Worm (Caenorhabditis elegans) whole organism, L1 larva: ENCODE data around the gene exos-4.2.

ENCODE experiments used
- ama-1 ChIP-seq: fragments of 150-350 bp; optimal IDR thresholded peaks from 2 replicates; lab custom pipeline; 2014
- fkh-10 ChIP-seq: sonication (generic microtip); optimal IDR thresholded peaks from 2 replicates; lab custom pipeline; 2017; ENCODE audit warnings: missing biosample characterization, missing genetic modification reagents, missing genetic modification characterization
- fos-1 ChIP-seq: fragments of 150-350 bp; optimal IDR thresholded peaks from 2 replicates; lab custom pipeline; 2014; ENCODE audit warnings: missing biosample characterization, missing genetic modification characterization
- jun-1 ChIP-seq: fragments of 150-350 bp; optimal IDR thresholded peaks from 2 replicates; lab custom pipeline; 2014; ENCODE audit warnings: missing biosample characterization, missing genetic modification reagents, missing genetic modification characterization
- lin-13 ChIP-seq: fragments of 150-350 bp; optimal IDR thresholded peaks from 2 replicates; lab custom pipeline; 2014; ENCODE audit warnings: missing biosample characterization, missing genetic modification reagents, missing genetic modification characterization
- mef-2 ChIP-seq: fragments of 150-350 bp; optimal IDR thresholded peaks from 2 replicates; lab custom pipeline; 2014; ENCODE audit warnings: missing biosample characterization, missing genetic modification characterization
- nhr-12 ChIP-seq: sonication (generic microtip); optimal IDR thresholded peaks from 2 replicates; lab custom pipeline; 2017; ENCODE audit warnings: missing biosample characterization, missing genetic modification characterization
- ztf-4 ChIP-seq: fragments of 150-350 bp; optimal IDR thresholded peaks from 2 replicates; lab custom pipeline; 2014; ENCODE audit warnings: missing biosample characterization, missing genetic modification characterization

ce11 chrIII:834443-834815, 25.6 kb upstream of the exos-4.2 start:
- TF ChIP-seq jun-1 (tag; lab: Kevin White, UChicago) (no peak), lin-13 (GFP tag; lab: Kevin White, UChicago) (no peak), fkh-10 (GFP tag; lab: Kevin White, UChicago) (no peak), mef-2 (tag; lab: Kevin White, UChicago) (no peak), nhr-12 (tag; lab: Kevin White, UChicago) (no peak), fos-1 (tag; lab: Kevin White, UChicago) (no peak), ztf-4 (tag; lab: Kevin White, UChicago) (no peak), ama-1 (lab: Kevin White, UChicago) (no peak)
